Worm (Caenorhabditis elegans) whole organism, L1 larva: ENCODE measurements around the gene tebp-1.

ENCODE experiments used
- F16B12.6 ChIP-seq: fragments of 150-350 bp; optimal IDR thresholded peaks from 2 replicates; lab custom pipeline; 2014; ENCODE audit warnings: missing biosample characterization, missing genetic modification characterization
- Y116A8C.19 ChIP-seq: sonication (generic microtip); optimal IDR thresholded peaks from 2 replicates; lab custom pipeline; 2016; ENCODE audit warnings: missing compliant biosample characterization, missing genetic modification characterization, borderline replicate concordance
- alr-1 ChIP-seq: fragments of 200-800 bp; sonication (Bioruptor generic); optimal IDR thresholded peaks from 2 replicates; lab custom pipeline; 2018; ENCODE audit warnings: borderline replicate concordance, mild to moderate bottlenecking, missing genetic modification characterization, missing compliant biosample characterization
- aly-2 ChIP-seq: fragments of 150-350 bp; optimal IDR thresholded peaks from 2 replicates; lab custom pipeline; 2014; ENCODE audit warnings: missing biosample characterization, missing genetic modification characterization
- blmp-1 ChIP-seq: fragments of 150-350 bp; optimal IDR thresholded peaks from 2 replicates; lab custom pipeline; 2014; ENCODE audit warnings: missing biosample characterization, missing genetic modification characterization
- ceh-8 ChIP-seq: fragments of 200-800 bp; sonication (Bioruptor generic); optimal IDR thresholded peaks from 2 replicates; lab custom pipeline; 2018; ENCODE audit warnings: mild to moderate bottlenecking, missing genetic modification characterization, moderate library complexity, missing compliant biosample characterization
- ceh-82 ChIP-seq, 3 experiments: fragments of 150-350 bp in 1 of 3; sonication (generic microtip) in 2 of 3; optimal IDR thresholded peaks; 2 replicates each; lab custom pipeline; 2014 to 2017; ENCODE audit warnings: missing biosample characterization in 3 of 3, missing genetic modification characterization in 3 of 3
- ceh-90 ChIP-seq: sonication (generic microtip); optimal IDR thresholded peaks from 2 replicates; lab custom pipeline; 2016; ENCODE audit warnings: missing genetic modification characterization, missing compliant biosample characterization
- ces-1 ChIP-seq: fragments of 150-350 bp; optimal IDR thresholded peaks from 2 replicates; lab custom pipeline; 2014; ENCODE audit warnings: missing biosample characterization, missing genetic modification reagents, missing genetic modification characterization
- dsc-1 ChIP-seq: sonication (generic microtip); optimal IDR thresholded peaks from 2 replicates; lab custom pipeline; 2016; ENCODE audit warnings: mild to moderate bottlenecking, missing genetic modification characterization, missing compliant biosample characterization
- efl-1 ChIP-seq, 4 experiments: fragments of 150-350 bp; optimal IDR thresholded peaks in 3 of 4; peaks in 1 of 4; 1 replicate in 1 of 4; 2 replicates in 3 of 4; lab custom pipeline; 2014; ENCODE audit warnings: missing biosample characterization in 2 of 4, missing genetic modification characterization in 2 of 4, missing genetic modification reagents in 2 of 4
- egl-13 ChIP-seq: sonication (generic microtip); optimal IDR thresholded peaks from 2 replicates; lab custom pipeline; 2016; ENCODE audit warnings: missing genotype, missing genetic modification reagents, missing genetic modification characterization, missing compliant biosample characterization
- elt-2 ChIP-seq: sonication (generic microtip); optimal IDR thresholded peaks from 2 replicates; lab custom pipeline; 2016; ENCODE audit warnings: missing genetic modification characterization, mild to moderate bottlenecking, inconsistent platforms, missing compliant biosample characterization, missing genetic modification reagents
- elt-3 ChIP-seq, 6 experiments: fragments of 150-350 bp in 1 of 6; sonication (generic microtip); optimal IDR thresholded peaks; 2 replicates each; lab custom pipeline; 2017 to 2018; ENCODE audit warnings: missing biosample characterization in 6 of 6, missing genetic modification characterization in 6 of 6, inconsistent platforms in 1 of 6
- fkh-10 ChIP-seq: sonication (generic microtip); optimal IDR thresholded peaks from 2 replicates; lab custom pipeline; 2017; ENCODE audit warnings: missing biosample characterization, missing genetic modification reagents, missing genetic modification characterization
- fos-1 ChIP-seq: fragments of 150-350 bp; optimal IDR thresholded peaks from 2 replicates; lab custom pipeline; 2014; ENCODE audit warnings: missing biosample characterization, missing genetic modification characterization
- hlh-17 ChIP-seq: fragments of 200-800 bp; sonication (Bioruptor generic); optimal IDR thresholded peaks from 2 replicates; lab custom pipeline; 2018; ENCODE audit warnings: missing genetic modification characterization, mild to moderate bottlenecking, missing compliant biosample characterization, moderate library complexity, borderline replicate concordance
- hlh-4 ChIP-seq: sonication (generic microtip); optimal IDR thresholded peaks from 2 replicates; lab custom pipeline; 2016; ENCODE audit warnings: mild to moderate bottlenecking, missing genetic modification characterization, missing compliant biosample characterization
- hpl-2 ChIP-seq: fragments of 150-350 bp; optimal IDR thresholded peaks from 2 replicates; lab custom pipeline; 2014; ENCODE audit warnings: missing biosample characterization, missing genetic modification reagents, missing genetic modification characterization
- isw-1 ChIP-seq: fragments of 200-800 bp; sonication (Bioruptor generic); IDR thresholded peaks from 2 replicates; pipeline ENCODE4 v1.3.6; 2022; ENCODE audit warnings: missing genetic modification characterization, missing compliant biosample characterization
- jun-1 ChIP-seq: fragments of 150-350 bp; optimal IDR thresholded peaks from 2 replicates; lab custom pipeline; 2014; ENCODE audit warnings: missing biosample characterization, missing genetic modification reagents, missing genetic modification characterization
- lin-13 ChIP-seq: fragments of 150-350 bp; optimal IDR thresholded peaks from 2 replicates; lab custom pipeline; 2014; ENCODE audit warnings: missing biosample characterization, missing genetic modification reagents, missing genetic modification characterization
- lin-15B ChIP-seq: fragments of 150-350 bp; sonication (generic microtip); optimal IDR thresholded peaks from 3 replicates; lab custom pipeline; 2014; ENCODE audit warnings: missing biosample characterization, missing genetic modification characterization
- lir-3 ChIP-seq: sonication (generic microtip); optimal IDR thresholded peaks from 2 replicates; lab custom pipeline; 2016; ENCODE audit warnings: mild to moderate bottlenecking, missing genetic modification characterization, moderate library complexity, missing compliant biosample characterization; ENCODE audit not compliant: poor library complexity
- lsy-2 ChIP-seq, 2 experiments: fragments of 150-350 bp; optimal IDR thresholded peaks; 2 replicates each; lab custom pipeline; 2014; ENCODE audit warnings: missing biosample characterization in 2 of 2, missing genetic modification characterization in 2 of 2
- mdl-1 ChIP-seq, 2 experiments: fragments of 150-350 bp; optimal IDR thresholded peaks; 2 replicates each; lab custom pipeline; 2014 to 2017; ENCODE audit warnings: missing biosample characterization in 2 of 2, missing genetic modification characterization in 2 of 2, inconsistent platforms in 1 of 2
- mef-2 ChIP-seq: fragments of 150-350 bp; optimal IDR thresholded peaks from 2 replicates; lab custom pipeline; 2014; ENCODE audit warnings: missing biosample characterization, missing genetic modification characterization
- nhr-11 ChIP-seq: fragments of 150-350 bp; optimal IDR thresholded peaks from 2 replicates; lab custom pipeline; 2014; ENCODE audit warnings: missing biosample characterization, missing genetic modification characterization
- nhr-12 ChIP-seq: sonication (generic microtip); optimal IDR thresholded peaks from 2 replicates; lab custom pipeline; 2017; ENCODE audit warnings: missing biosample characterization, missing genetic modification characterization
- nhr-19 ChIP-seq: fragments of 200-800 bp; sonication (Bioruptor generic); conservative IDR thresholded peaks from 2 replicates; pipeline ENCODE4 v1.3.6; 2022; ENCODE audit warnings: missing genetic modification characterization, missing compliant biosample characterization
- nhr-237 ChIP-seq: fragments of 150-350 bp; optimal IDR thresholded peaks from 2 replicates; lab custom pipeline; 2014; ENCODE audit warnings: missing biosample characterization, missing genetic modification characterization
- nhr-28 ChIP-seq: fragments of 150-350 bp; optimal IDR thresholded peaks from 2 replicates; lab custom pipeline; 2014; ENCODE audit warnings: missing biosample characterization, missing genetic modification characterization
- nhr-71 ChIP-seq: sonication (generic microtip); optimal IDR thresholded peaks from 2 replicates; lab custom pipeline; 2016; ENCODE audit warnings: mild to moderate bottlenecking, missing genetic modification characterization, moderate library complexity, missing compliant biosample characterization
- nhr-76 ChIP-seq: sonication (generic microtip); optimal IDR thresholded peaks from 2 replicates; lab custom pipeline; 2017; ENCODE audit warnings: missing biosample characterization, missing genetic modification characterization
- nhr-77 ChIP-seq: fragments of 150-350 bp; optimal IDR thresholded peaks from 2 replicates; lab custom pipeline; 2014; ENCODE audit warnings: missing biosample characterization, missing genetic modification characterization
- nhr-85 ChIP-seq: sonication (generic microtip); peaks from one replicate; lab custom pipeline; 2016; ENCODE audit warnings: missing genetic modification characterization, inconsistent platforms, missing compliant biosample characterization
- nhr-90 ChIP-seq: sonication (generic microtip); optimal IDR thresholded peaks from 2 replicates; lab custom pipeline; 2016; ENCODE audit warnings: mild to moderate bottlenecking, missing genetic modification characterization, missing compliant biosample characterization; ENCODE audit not compliant: poor library complexity
- pqm-1 ChIP-seq: sonication (generic microtip); optimal IDR thresholded peaks from 3 replicates; lab custom pipeline; 2017; ENCODE audit warnings: missing biosample characterization, missing genetic modification characterization
- rnt-1 ChIP-seq: sonication (generic microtip); optimal IDR thresholded peaks from 2 replicates; lab custom pipeline; 2016; ENCODE audit warnings: mild to moderate bottlenecking, missing genetic modification characterization, moderate library complexity, missing compliant biosample characterization
- snpc-4 ChIP-seq: fragments of 150-350 bp; optimal IDR thresholded peaks from 2 replicates; lab custom pipeline; 2014; ENCODE audit warnings: missing biosample characterization, missing genetic modification characterization
- sox-4 ChIP-seq: sonication (generic microtip); optimal IDR thresholded peaks from 2 replicates; lab custom pipeline; 2016; ENCODE audit warnings: missing genetic modification characterization, missing compliant biosample characterization
- sptf-1 ChIP-seq: fragments of 150-350 bp; optimal IDR thresholded peaks from 2 replicates; lab custom pipeline; 2014; ENCODE audit warnings: missing biosample characterization, missing genetic modification characterization
- sup-37 ChIP-seq: fragments of 200-800 bp; sonication (Bioruptor generic); optimal IDR thresholded peaks from 2 replicates; lab custom pipeline; 2018; ENCODE audit warnings: mild to moderate bottlenecking, missing genetic modification characterization, missing compliant biosample characterization
- tlp-1 ChIP-seq: fragments of 150-350 bp; optimal IDR thresholded peaks from 2 replicates; lab custom pipeline; 2014; ENCODE audit warnings: missing biosample characterization, missing genetic modification characterization
- unc-30 ChIP-seq: sonication (generic microtip); optimal IDR thresholded peaks from 2 replicates; lab custom pipeline; 2017; ENCODE audit warnings: missing biosample characterization, missing genetic modification characterization
- unc-62 ChIP-seq: fragments of 150-350 bp; optimal IDR thresholded peaks from 2 replicates; lab custom pipeline; 2014; ENCODE audit warnings: missing biosample characterization, missing genetic modification reagents, missing genetic modification characterization
- unc-86 ChIP-seq: sonication (generic microtip); optimal IDR thresholded peaks from 2 replicates; lab custom pipeline; 2016; ENCODE audit warnings: missing genetic modification characterization, missing compliant biosample characterization
- vab-15 ChIP-seq: sonication (generic microtip); optimal IDR thresholded peaks from 2 replicates; lab custom pipeline; 2017; ENCODE audit warnings: missing genotype, mild to moderate bottlenecking, missing genetic modification characterization, missing compliant biosample characterization
- zag-1 ChIP-seq: fragments of 150-350 bp; optimal IDR thresholded peaks from 2 replicates; lab custom pipeline; 2014; ENCODE audit warnings: missing biosample characterization, missing genetic modification characterization
- ztf-11 ChIP-seq, 2 experiments: sonication (generic microtip); optimal IDR thresholded peaks; 2 replicates each; lab custom pipeline; 2016 to 2017; ENCODE audit warnings: missing genetic modification characterization in 2 of 2, missing biosample characterization in 1 of 2, missing compliant biosample characterization in 1 of 2

Gene tebp-1

ce11 chrII:14393766-14394165 lies 31.9 kb downstream of the tebp-1 start:
- no peak for TF ChIP-seq aly-2
- TF ChIP-seq sox-4 (tag; lab: Kevin White, UChicago): no peak
- no peak for TF ChIP-seq nhr-85 (tag; lab: Kevin White, UChicago)
- TF ChIP-seq efl-1 (optimal IDR thresholded peaks at IDR 0.05; lab: Kevin White, UChicago): no peak
- no peak for TF ChIP-seq efl-1 (GFP tag; optimal IDR thresholded peaks at IDR 0.05 in 1 of 2; lab: Kevin White, UChicago)
- TF ChIP-seq tlp-1 (tag; lab: Kevin White, UChicago): no peak
- TF ChIP-seq hlh-17 (GFP tag; lab: Kevin White, UChicago): no peak
- TF ChIP-seq F16B12.6 (tag; lab: Kevin White, UChicago): no peak

ce11 chrII:14399595-14399994 lies 37.8 kb downstream of the tebp-1 start:
- TF ChIP-seq mdl-1 (tag; optimal IDR thresholded peaks at IDR 0.05; lab: Kevin White, UChicago) (peak; percentile 23 to 98), pqm-1 (tag; lab: Kevin White, UChicago) (no peak), alr-1 (no peak), elt-3 (tag; optimal IDR thresholded peaks at IDR 0.05; lab: Kevin White, UChicago) (peak in 2 of 6 experiments; percentile 45 to 93), efl-1 (optimal IDR thresholded peaks at IDR 0.05; lab: Kevin White, UChicago) (peak; percentile 87 to 90), efl-1 (GFP tag; optimal IDR thresholded peaks at IDR 0.05 in 1 of 2; lab: Kevin White, UChicago) (peak; percentile 84 to 98), unc-86 (tag; lab: Kevin White, UChicago) (peak; percentile 73), nhr-77 (tag; lab: Kevin White, UChicago) (peak; percentile 88), hpl-2 (GFP tag; lab: Kevin White, UChicago) (peak; percentile 28), blmp-1 (tag; lab: Kevin White, UChicago) (peak; percentile 75), egl-13 (tag; lab: Kevin White, UChicago) (peak; percentile 77), unc-30 (tag; lab: Kevin White, UChicago) (no peak), hlh-4 (tag; lab: Kevin White, UChicago) (no peak), snpc-4 (peak; percentile 84), aly-2 (peak; percentile 39), lin-13 (peak; percentile 81), nhr-76 (tag; lab: Kevin White, UChicago) (no peak), elt-2 (tag; lab: Kevin White, UChicago) (no peak), fos-1 (tag; lab: Kevin White, UChicago) (peak; percentile 50), zag-1 (tag; lab: Kevin White, UChicago) (no peak), nhr-19 (GFP tag; lab: Robert Waterston, UW) (peak; percentile 80), vab-15 (no peak), lin-15B (tag; lab: Kevin White, UChicago) (peak; percentile 93), tlp-1 (tag; lab: Kevin White, UChicago) (no peak), nhr-71 (peak; percentile 94), jun-1 (tag; lab: Kevin White, UChicago) (peak; percentile 56), mef-2 (tag; lab: Kevin White, UChicago) (no peak), nhr-90 (tag; lab: Kevin White, UChicago) (peak; percentile 81), lsy-2 (tag; optimal IDR thresholded peaks at IDR 0.05; lab: Kevin White, UChicago) (peak; percentile 87 to 95), ces-1 (GFP tag; lab: Kevin White, UChicago) (no peak), ceh-82 (tag; optimal IDR thresholded peaks at IDR 0.05; lab: Kevin White, UChicago) (peak; percentile 64 to 91 (median 69)), nhr-237 (tag; lab: Kevin White, UChicago) (peak; percentile 59), ceh-90 (tag; lab: Kevin White, UChicago) (peak; percentile 27), nhr-12 (tag; lab: Kevin White, UChicago) (no peak), sptf-1 (tag; lab: Kevin White, UChicago) (no peak), nhr-11 (no peak), dsc-1 (tag; lab: Kevin White, UChicago) (peak; percentile 84), ztf-11 (tag; optimal IDR thresholded peaks at IDR 0.05; lab: Kevin White, UChicago) (peak in 1 of 2 experiments; percentile 48), nhr-28 (tag; lab: Kevin White, UChicago) (no peak), isw-1 (peak; percentile 74), unc-62 (GFP tag; lab: Kevin White, UChicago) (no peak), ceh-8 (GFP tag; lab: Kevin White, UChicago) (peak; percentile 50), rnt-1 (tag; lab: Kevin White, UChicago) (peak; percentile 76), sup-37 (GFP tag; lab: Kevin White, UChicago) (no peak), fkh-10 (GFP tag; lab: Kevin White, UChicago) (peak; percentile 64), lir-3 (tag; lab: Kevin White, UChicago) (peak; percentile 72), Y116A8C.19 (tag; lab: Kevin White, UChicago) (no peak), F16B12.6 (tag; lab: Kevin White, UChicago) (peak; percentile 68)
